Worm (Caenorhabditis elegans) whole organism, L4 larva: ENCODE measurements around the gene zipt-2.3.

Experiments used
- F37D6.2 ChIP-seq: sonication (generic microtip); optimal IDR thresholded peaks from 2 replicates; lab custom pipeline; 2016; ENCODE audit warnings: mild to moderate bottlenecking, missing genetic modification characterization, missing compliant biosample characterization
- T26A8.4 ChIP-seq: fragments of 200-800 bp; sonication (Bioruptor generic); IDR thresholded peaks from 2 replicates; pipeline ENCODE4 v1.3.6; 2022; ENCODE audit warnings: missing genetic modification characterization, missing compliant biosample characterization
- Y105C5A.15 ChIP-seq: fragments of 200-800 bp; sonication (Bioruptor generic); IDR thresholded peaks from 2 replicates; pipeline ENCODE4 v1.3.6; 2022; ENCODE audit warnings: missing genetic modification characterization, missing compliant biosample characterization
- aha-1 ChIP-seq: fragments of 150-350 bp; peaks from one replicate; lab custom pipeline; 2014; ENCODE audit warnings: missing biosample characterization, missing genetic modification characterization
- ama-1 ChIP-seq: fragments of 150-350 bp; optimal IDR thresholded peaks from 2 replicates; lab custom pipeline; 2014; ENCODE audit warnings: inconsistent platforms, mixed read lengths
- arid-1 ChIP-seq: fragments of 200-800 bp; sonication (Bioruptor generic); conservative IDR thresholded peaks from 2 replicates; pipeline ENCODE4 v1.3.6; 2022; ENCODE audit warnings: missing genetic modification reagents, missing genetic modification characterization, missing compliant biosample characterization
- ceh-20 ChIP-seq: fragments of 200-800 bp; sonication (Bioruptor generic); IDR thresholded peaks from 2 replicates; pipeline ENCODE4 v1.3.6; 2022; ENCODE audit warnings: missing genetic modification reagents, missing genetic modification characterization, missing compliant biosample characterization
- ceh-28 ChIP-seq: fragments of 150-350 bp; optimal IDR thresholded peaks from 2 replicates; lab custom pipeline; 2014; ENCODE audit warnings: missing biosample characterization, missing genetic modification reagents, missing genetic modification characterization
- ces-1 ChIP-seq: fragments of 150-350 bp; sonication (generic microtip); optimal IDR thresholded peaks from 4 replicates; lab custom pipeline; 2014; ENCODE audit warnings: missing biosample characterization, missing genetic modification reagents, missing genetic modification characterization
- cey-2 ChIP-seq: sonication (generic microtip); optimal IDR thresholded peaks from 3 replicates; lab custom pipeline; 2017; ENCODE audit warnings: missing genetic modification characterization, mild to moderate bottlenecking, missing compliant biosample characterization, antibody characterized with exemption, borderline replicate concordance; ENCODE audit not compliant: insufficient read depth
- daf-16 ChIP-seq, 3 experiments: sonication (generic microtip); optimal IDR thresholded peaks; 2 replicates each; lab custom pipeline; 2016 to 2017; ENCODE audit warnings: missing genetic modification characterization in 3 of 3, missing genetic modification reagents in 3 of 3, mild to moderate bottlenecking in 2 of 3, missing compliant biosample characterization in 2 of 3, missing biosample characterization in 1 of 3, moderate library complexity in 1 of 3
- daf-19 ChIP-seq: fragments of 200-800 bp; sonication (Bioruptor generic); conservative IDR thresholded peaks from 2 replicates; pipeline ENCODE4 v1.3.6; 2022; ENCODE audit warnings: missing genetic modification characterization, missing compliant biosample characterization
- dmd-6 ChIP-seq: fragments of 200-800 bp; sonication (Bioruptor generic); IDR thresholded peaks from 2 replicates; pipeline ENCODE4 v1.3.6; 2022; ENCODE audit warnings: missing genetic modification reagents, missing genetic modification characterization, missing compliant biosample characterization
- duxl-1 ChIP-seq: sonication (generic microtip); optimal IDR thresholded peaks from 2 replicates; lab custom pipeline; 2016; ENCODE audit warnings: mild to moderate bottlenecking, missing genetic modification characterization, moderate library complexity, missing compliant biosample characterization; ENCODE audit not compliant: poor library complexity
- dve-1 ChIP-seq: sonication (generic microtip); optimal IDR thresholded peaks from 2 replicates; lab custom pipeline; 2017; ENCODE audit warnings: antibody characterized with exemption, mild to moderate bottlenecking, missing genetic modification characterization, missing compliant biosample characterization; ENCODE audit not compliant: insufficient read depth
- egl-43 ChIP-seq: fragments of 200-800 bp; sonication (Bioruptor generic); IDR thresholded peaks from 2 replicates; pipeline ENCODE4 v1.3.6; 2022; ENCODE audit warnings: missing genetic modification reagents, missing genetic modification characterization, missing compliant biosample characterization
- fkh-10 ChIP-seq: fragments of 150-350 bp; optimal IDR thresholded peaks from 2 replicates; lab custom pipeline; 2014; ENCODE audit warnings: missing biosample characterization, missing genetic modification reagents, missing genetic modification characterization
- hif-1 ChIP-seq, 2 experiments: sonication (generic microtip); optimal IDR thresholded peaks; 2 replicates each; lab custom pipeline; 2016 to 2017; ENCODE audit warnings: missing compliant biosample characterization in 2 of 2, missing genetic modification characterization in 2 of 2, missing genetic modification reagents in 2 of 2, missing genotype in 2 of 2, mild to moderate bottlenecking in 1 of 2
- hlh-11 ChIP-seq: fragments of 200-800 bp; sonication (Bioruptor generic); optimal IDR thresholded peaks from 2 replicates; lab custom pipeline; 2018; ENCODE audit warnings: mild to moderate bottlenecking, missing genetic modification characterization, missing compliant biosample characterization
- hlh-30 ChIP-seq: sonication (generic microtip); optimal IDR thresholded peaks from 2 replicates; lab custom pipeline; 2017; ENCODE audit warnings: antibody characterized with exemption, mild to moderate bottlenecking, missing genetic modification characterization, missing compliant biosample characterization; ENCODE audit not compliant: insufficient read depth
- jun-1 ChIP-seq: fragments of 150-350 bp; optimal IDR thresholded peaks from 2 replicates; lab custom pipeline; 2014; ENCODE audit warnings: missing biosample characterization, missing genetic modification reagents, missing genetic modification characterization
- lim-7 ChIP-seq: fragments of 200-800 bp; sonication (Bioruptor generic); IDR thresholded peaks from 2 replicates; pipeline ENCODE4 v1.3.6; 2022; ENCODE audit warnings: missing genetic modification characterization, missing compliant biosample characterization
- lin-15B ChIP-seq: fragments of 150-350 bp; sonication (generic microtip); optimal IDR thresholded peaks from 3 replicates; lab custom pipeline; 2014; ENCODE audit warnings: missing biosample characterization, missing genetic modification characterization
- lsy-2 ChIP-seq, 2 experiments: fragments of 150-350 bp in 1 of 2; sonication (generic microtip) in 1 of 2; optimal IDR thresholded peaks; 2 replicates each; lab custom pipeline; 2014 to 2017; ENCODE audit warnings: missing biosample characterization in 2 of 2, missing genetic modification characterization in 2 of 2
- mdl-1 ChIP-seq, 2 experiments: fragments of 150-350 bp in 1 of 2; sonication (generic microtip) in 1 of 2; optimal IDR thresholded peaks; 2 replicates each; lab custom pipeline; 2014 to 2017; ENCODE audit warnings: missing biosample characterization in 2 of 2, missing genetic modification characterization in 2 of 2
- mep-1 ChIP-seq: fragments of 150-350 bp; sonication (generic microtip); optimal IDR thresholded peaks from 3 replicates; lab custom pipeline; 2014; ENCODE audit warnings: missing biosample characterization, missing genetic modification characterization
- mxl-3 ChIP-seq: fragments of 200-800 bp; sonication (Bioruptor generic); optimal IDR thresholded peaks from 2 replicates; lab custom pipeline; 2018; ENCODE audit warnings: mild to moderate bottlenecking, missing genetic modification characterization, missing compliant biosample characterization
- nhr-102 ChIP-seq: sonication (generic microtip); optimal IDR thresholded peaks from 2 replicates; lab custom pipeline; 2016; ENCODE audit warnings: mild to moderate bottlenecking, missing genetic modification characterization, moderate library complexity, missing compliant biosample characterization
- nhr-11 ChIP-seq: fragments of 150-350 bp; optimal IDR thresholded peaks from 2 replicates; lab custom pipeline; 2014; ENCODE audit warnings: missing biosample characterization, missing genetic modification characterization
- nhr-111 ChIP-seq: fragments of 200-800 bp; sonication (Bioruptor generic); optimal IDR thresholded peaks from 2 replicates; lab custom pipeline; 2018; ENCODE audit warnings: mild to moderate bottlenecking, missing genetic modification characterization, missing compliant biosample characterization
- nhr-25 ChIP-seq: sonication (generic microtip); optimal IDR thresholded peaks from 2 replicates; lab custom pipeline; 2017; ENCODE audit warnings: missing genetic modification characterization, mild to moderate bottlenecking, missing compliant biosample characterization, antibody characterized with exemption, moderate library complexity, borderline replicate concordance; ENCODE audit not compliant: insufficient read depth
- nhr-28 ChIP-seq: fragments of 150-350 bp; optimal IDR thresholded peaks from 2 replicates; lab custom pipeline; 2014; ENCODE audit warnings: missing biosample characterization, missing genetic modification characterization
- nhr-41 ChIP-seq: fragments of 200-800 bp; sonication (Bioruptor generic); IDR thresholded peaks from 2 replicates; pipeline ENCODE4 v1.3.6; 2022; ENCODE audit warnings: missing genetic modification reagents, missing genetic modification characterization, missing compliant biosample characterization
- nhr-48 ChIP-seq: sonication (generic microtip); optimal IDR thresholded peaks from 2 replicates; lab custom pipeline; 2016; ENCODE audit warnings: mild to moderate bottlenecking, missing genetic modification characterization, missing compliant biosample characterization
- nhr-76 ChIP-seq: fragments of 150-350 bp; optimal IDR thresholded peaks from 2 replicates; lab custom pipeline; 2014; ENCODE audit warnings: missing biosample characterization, missing genetic modification characterization
- nhr-77 ChIP-seq: fragments of 150-350 bp; optimal IDR thresholded peaks from 2 replicates; lab custom pipeline; 2014; ENCODE audit warnings: missing biosample characterization, missing genetic modification characterization
- php-3 ChIP-seq: fragments of 200-800 bp; sonication (Bioruptor generic); IDR thresholded peaks from 2 replicates; pipeline ENCODE4 v1.3.6; 2022; ENCODE audit warnings: missing genetic modification reagents, missing genetic modification characterization, missing compliant biosample characterization
- pqm-1 ChIP-seq: sonication (generic microtip); optimal IDR thresholded peaks from 2 replicates; lab custom pipeline; 2017; ENCODE audit warnings: missing biosample characterization, missing genetic modification characterization
- sdz-12 ChIP-seq: fragments of 200-800 bp; sonication (Bioruptor generic); optimal IDR thresholded peaks from 2 replicates; lab custom pipeline; 2018; ENCODE audit warnings: mild to moderate bottlenecking, missing genetic modification characterization, missing compliant biosample characterization
- set-16 ChIP-seq: fragments of 200-800 bp; sonication (Bioruptor generic); IDR thresholded peaks from 2 replicates; pipeline ENCODE4 v1.3.6; 2022; ENCODE audit warnings: missing genetic modification reagents, missing genetic modification characterization, missing compliant biosample characterization
- tag-97 ChIP-seq: fragments of 200-800 bp; sonication (Bioruptor generic); IDR thresholded peaks from 2 replicates; pipeline ENCODE4 v1.3.6; 2022; ENCODE audit warnings: missing genetic modification characterization, missing compliant biosample characterization
- unc-62 ChIP-seq, 3 experiments: fragments of 150-350 bp in 1 of 3; sonication (generic microtip); optimal IDR thresholded peaks in 2 of 3; peaks in 1 of 3; 1 replicate in 1 of 3; 2 replicates in 2 of 3; lab custom pipeline; 2014 to 2017; ENCODE audit warnings: missing biosample characterization in 3 of 3, missing genetic modification characterization in 3 of 3, missing genetic modification reagents in 3 of 3, missing genotype in 1 of 3
- zag-1 ChIP-seq: fragments of 150-350 bp; optimal IDR thresholded peaks from 2 replicates; lab custom pipeline; 2014; ENCODE audit warnings: missing biosample characterization, missing genetic modification characterization
- ztf-11 ChIP-seq: fragments of 150-350 bp; optimal IDR thresholded peaks from 2 replicates; lab custom pipeline; 2014; ENCODE audit warnings: missing biosample characterization, missing genetic modification characterization

The zipt-2.3 gene

DNA sequence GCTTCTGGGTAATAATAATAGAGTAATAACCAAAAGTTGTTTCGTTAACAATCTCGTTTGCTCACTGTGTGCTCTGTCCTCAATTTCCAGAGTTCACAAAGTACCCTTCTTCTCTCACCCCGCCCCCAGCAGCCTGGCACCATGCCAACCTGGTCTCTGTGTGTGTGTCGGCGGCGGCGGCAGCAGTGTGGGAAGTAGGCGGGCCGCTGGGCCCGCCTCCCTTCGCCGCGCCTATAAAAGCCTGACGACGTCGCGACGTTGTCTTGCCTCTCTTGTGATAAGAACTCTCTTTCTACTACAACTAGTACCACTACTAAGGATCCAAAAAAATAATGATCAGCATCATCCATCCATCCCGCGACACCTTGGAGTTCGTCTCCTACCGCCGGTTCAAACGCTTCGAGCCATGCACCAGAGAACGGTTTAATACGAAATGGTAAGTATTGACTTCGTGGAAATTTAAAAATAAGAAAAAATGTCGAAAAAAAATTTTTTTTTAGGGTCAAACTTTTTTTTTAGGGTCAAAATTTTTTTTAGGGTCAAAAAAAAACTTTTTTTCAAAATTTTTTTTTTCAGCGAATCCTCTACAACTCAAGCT lies 46.7 kb downstream of the zipt-2.3 start, which contains the start of gene C31C9.7:
Gene C31C9.7 (plus strand): TSS at position 261 of the 598 bp plus-strand sequence.
- peak; percentile 81 for TF ChIP-seq nhr-48
- no peak for TF ChIP-seq nhr-41 (GFP tag; lab: Robert Waterston, UW)
- peak; percentile 28; the same call in 1 of the 2 replicates for TF ChIP-seq egl-43 (GFP tag; lab: Robert Waterston, UW)
- TF ChIP-seq ama-1 (lab: Kevin White, UChicago): peak; percentile 80
- TF ChIP-seq daf-19: no peak
- peak in 1 of 2 experiments; percentile 20 for TF ChIP-seq mdl-1 (tag; optimal IDR thresholded peaks at IDR 0.05; lab: Kevin White, UChicago)
- TF ChIP-seq Y105C5A.15 (GFP tag; lab: Robert Waterston, UW): 0 out of 2 replicates have a peak, but pooled peaks have one; percentile 22
- peak; percentile 77 for TF ChIP-seq hlh-11
- peak; percentile 25 for TF ChIP-seq hlh-30 (tag; lab: Kevin White, UChicago)
- no peak for TF ChIP-seq arid-1 (GFP tag; lab: Robert Waterston, UW)
- TF ChIP-seq nhr-28 (tag; lab: Kevin White, UChicago): peak; percentile 9
- peak; percentile 73 for TF ChIP-seq dmd-6 (GFP tag; lab: Robert Waterston, UW)
- TF ChIP-seq set-16 (GFP tag; lab: Robert Waterston, UW): peak; percentile 94

DNA sequence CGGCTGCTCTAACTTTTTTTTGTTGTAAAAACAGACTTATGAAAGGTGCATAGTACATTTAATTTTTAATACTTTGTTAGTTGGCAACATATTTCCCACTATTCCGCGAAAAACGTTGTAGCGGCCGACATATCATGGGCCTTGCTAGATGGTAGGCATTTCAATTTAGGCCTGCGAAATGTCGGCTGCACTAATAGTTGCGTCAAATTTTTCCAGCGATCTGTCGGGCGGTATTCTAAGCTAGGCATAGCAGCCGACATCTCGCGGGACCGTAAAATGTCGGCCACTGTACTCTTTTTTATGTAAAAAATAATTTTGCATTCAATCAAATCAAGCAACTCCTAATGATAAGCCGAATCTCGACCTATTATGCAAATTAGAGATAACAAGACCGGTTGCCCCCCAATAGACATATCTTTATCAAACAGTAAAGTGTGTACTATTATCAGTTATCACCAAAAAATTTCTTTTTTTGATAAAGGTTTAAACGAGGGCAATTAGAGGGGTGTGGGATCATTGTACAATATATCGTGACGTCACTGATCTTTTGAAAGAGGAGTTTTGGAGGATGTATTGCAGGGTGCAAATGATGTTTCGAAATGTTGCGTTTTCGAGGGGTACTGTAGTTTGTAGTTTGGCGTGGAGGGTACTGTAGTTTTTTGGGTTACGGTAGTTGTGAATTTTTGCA lies 50.5 kb downstream of the zipt-2.3 start:
- peak; percentile 31 for TF ChIP-seq mxl-3 (GFP tag; lab: Kevin White, UChicago)
- no peak for TF ChIP-seq duxl-1 (tag; lab: Kevin White, UChicago)
- TF ChIP-seq daf-16 (GFP tag; optimal IDR thresholded peaks at IDR 0.05; lab: Kevin White, UChicago): no peak
- TF ChIP-seq daf-16 (tag; optimal IDR thresholded peaks at IDR 0.05; lab: Kevin White, UChicago): peak; percentile 88
- peak; percentile 81 for TF ChIP-seq hlh-11
- no peak for TF ChIP-seq fkh-10
- no peak for TF ChIP-seq ceh-28 (tag; lab: Kevin White, UChicago)
- TF ChIP-seq F37D6.2 (tag; lab: Kevin White, UChicago): no peak
- peak; percentile 22 for TF ChIP-seq hlh-30 (tag; lab: Kevin White, UChicago)
- no peak for TF ChIP-seq daf-19
- TF ChIP-seq mdl-1 (tag; optimal IDR thresholded peaks at IDR 0.05; lab: Kevin White, UChicago): peak in 1 of 2 experiments; percentile 54
- TF ChIP-seq lin-15B (tag; lab: Kevin White, UChicago): no peak
- peak in 1 of 2 experiments; percentile 78 for TF ChIP-seq lsy-2 (tag; optimal IDR thresholded peaks at IDR 0.05; lab: Kevin White, UChicago)
- peak; percentile 88 for TF ChIP-seq nhr-48
- no peak for TF ChIP-seq nhr-102
- TF ChIP-seq dmd-6 (GFP tag; lab: Robert Waterston, UW): peak; percentile 85
- no peak for TF ChIP-seq zag-1
- no peak for TF ChIP-seq nhr-76 (tag; lab: Kevin White, UChicago)
- no peak for TF ChIP-seq nhr-25 (tag; lab: Kevin White, UChicago)
- TF ChIP-seq aha-1 (tag; lab: Kevin White, UChicago): peak; percentile 69
- peak; percentile 93 for TF ChIP-seq dve-1 (tag; lab: Kevin White, UChicago)
- TF ChIP-seq ztf-11 (tag; lab: Kevin White, UChicago): no peak
- TF ChIP-seq sdz-12: no peak
- TF ChIP-seq tag-97 (GFP tag; lab: Robert Waterston, UW): no peak
- no peak for TF ChIP-seq hif-1 (tag; optimal IDR thresholded peaks at IDR 0.05; lab: Kevin White, UChicago)
- no peak for TF ChIP-seq T26A8.4 (GFP tag; lab: Robert Waterston, UW)
- TF ChIP-seq php-3: peak; percentile 67
- TF ChIP-seq pqm-1 (tag; lab: Kevin White, UChicago): peak; percentile 85
- TF ChIP-seq ces-1: no peak
- no peak for TF ChIP-seq nhr-11
- peak; percentile 8 for TF ChIP-seq mep-1 (tag; lab: Kevin White, UChicago)
- no peak for TF ChIP-seq unc-62 (GFP tag; optimal IDR thresholded peaks at IDR 0.05 in 1 of 2; lab: Kevin White, UChicago)
- TF ChIP-seq unc-62 (tag; optimal IDR thresholded peaks at IDR 0.05; lab: Kevin White, UChicago): no peak
- peak; percentile 85 for TF ChIP-seq nhr-77 (tag; lab: Kevin White, UChicago)
- TF ChIP-seq cey-2: no peak
- TF ChIP-seq lim-7 (GFP tag; lab: Robert Waterston, UW): no peak
- no peak for TF ChIP-seq nhr-111 (GFP tag; lab: Kevin White, UChicago)
- no peak for TF ChIP-seq jun-1 (tag; lab: Kevin White, UChicago)
- no peak for TF ChIP-seq ceh-20 (GFP tag; lab: Robert Waterston, UW)
